Worm (Caenorhabditis elegans) whole organism, L4 larva: ENCODE data around the gene gut-2.

Source experiments
- D1046.2 ChIP-seq: fragments of 200-800 bp; sonication (Bioruptor generic); IDR thresholded peaks from 2 replicates; pipeline ENCODE4 v1.3.6; 2022; ENCODE audit warnings: missing genetic modification characterization, missing compliant biosample characterization
- F10B5.3 ChIP-seq: sonication (generic microtip); optimal IDR thresholded peaks from 2 replicates; lab custom pipeline; 2016; ENCODE audit warnings: mild to moderate bottlenecking, missing genetic modification characterization, missing compliant biosample characterization
- F26F4.8 ChIP-seq: fragments of 200-800 bp; sonication (Bioruptor generic); conservative IDR thresholded peaks from 2 replicates; pipeline ENCODE4 v1.3.6; 2022; ENCODE audit warnings: missing genetic modification characterization, missing compliant biosample characterization
- F44E2.7 ChIP-seq: fragments of 200-800 bp; sonication (Bioruptor generic); IDR thresholded peaks from 2 replicates; pipeline ENCODE4 v2.1.2; 2022; ENCODE audit warnings: missing genetic modification characterization, missing compliant biosample characterization
- Y75B8A.6 ChIP-seq: fragments of 200-800 bp; sonication (Bioruptor generic); IDR thresholded peaks from 2 replicates; pipeline ENCODE4 v1.3.6; 2022; ENCODE audit warnings: missing genetic modification reagents, missing genetic modification characterization, missing compliant biosample characterization
- ZK546.5 ChIP-seq, 2 experiments: sonication (generic microtip); optimal IDR thresholded peaks; 2 replicates each; lab custom pipeline; 2017; ENCODE audit warnings: missing biosample characterization in 2 of 2, missing genetic modification characterization in 2 of 2
- aly-2 ChIP-seq: sonication (generic microtip); optimal IDR thresholded peaks from 2 replicates; lab custom pipeline; 2018; ENCODE audit warnings: missing biosample characterization, missing genetic modification characterization
- ama-1 ChIP-seq: fragments of 150-350 bp; optimal IDR thresholded peaks from 2 replicates; lab custom pipeline; 2014; ENCODE audit warnings: inconsistent platforms, mixed read lengths
- ceh-28 ChIP-seq: fragments of 150-350 bp; optimal IDR thresholded peaks from 2 replicates; lab custom pipeline; 2014; ENCODE audit warnings: missing biosample characterization, missing genetic modification reagents, missing genetic modification characterization
- ceh-32 ChIP-seq: sonication (generic microtip); optimal IDR thresholded peaks from 2 replicates; lab custom pipeline; 2016; ENCODE audit warnings: mild to moderate bottlenecking, missing genetic modification characterization, missing compliant biosample characterization; ENCODE audit not compliant: poor library complexity
- ceh-44 ChIP-seq: fragments of 200-800 bp; sonication (Bioruptor generic); IDR thresholded peaks from 2 replicates; pipeline ENCODE4 v1.3.6; 2022; ENCODE audit warnings: missing genetic modification reagents, missing genetic modification characterization, missing compliant biosample characterization
- cey-2 ChIP-seq: sonication (generic microtip); optimal IDR thresholded peaks from 3 replicates; lab custom pipeline; 2017; ENCODE audit warnings: missing genetic modification characterization, mild to moderate bottlenecking, missing compliant biosample characterization, antibody characterized with exemption, borderline replicate concordance; ENCODE audit not compliant: insufficient read depth
- ctbp-1 ChIP-seq: fragments of 200-800 bp; sonication (Bioruptor generic); IDR thresholded peaks from 2 replicates; pipeline ENCODE4 v1.3.6; 2022; ENCODE audit warnings: missing genetic modification reagents, missing genetic modification characterization, missing compliant biosample characterization
- daf-19 ChIP-seq: fragments of 200-800 bp; sonication (Bioruptor generic); conservative IDR thresholded peaks from 2 replicates; pipeline ENCODE4 v1.3.6; 2022; ENCODE audit warnings: missing genetic modification characterization, missing compliant biosample characterization
- dmd-6 ChIP-seq: fragments of 200-800 bp; sonication (Bioruptor generic); IDR thresholded peaks from 2 replicates; pipeline ENCODE4 v1.3.6; 2022; ENCODE audit warnings: missing genetic modification reagents, missing genetic modification characterization, missing compliant biosample characterization
- dmd-9 ChIP-seq: fragments of 200-800 bp; sonication (Bioruptor generic); IDR thresholded peaks from 2 replicates; pipeline ENCODE4 v1.3.6; 2022; ENCODE audit warnings: missing genetic modification reagents, missing genetic modification characterization, missing compliant biosample characterization
- duxl-1 ChIP-seq: sonication (generic microtip); optimal IDR thresholded peaks from 2 replicates; lab custom pipeline; 2016; ENCODE audit warnings: mild to moderate bottlenecking, missing genetic modification characterization, moderate library complexity, missing compliant biosample characterization; ENCODE audit not compliant: poor library complexity
- egl-27 ChIP-seq: sonication (generic microtip); optimal IDR thresholded peaks from 3 replicates; lab custom pipeline; 2017; ENCODE audit warnings: missing biosample characterization, missing genetic modification reagents, missing genetic modification characterization
- hif-1 ChIP-seq, 2 experiments: sonication (generic microtip); optimal IDR thresholded peaks; 2 replicates each; lab custom pipeline; 2016 to 2017; ENCODE audit warnings: missing compliant biosample characterization in 2 of 2, missing genetic modification characterization in 2 of 2, missing genetic modification reagents in 2 of 2, missing genotype in 2 of 2, mild to moderate bottlenecking in 1 of 2
- hlh-30 ChIP-seq: sonication (generic microtip); optimal IDR thresholded peaks from 2 replicates; lab custom pipeline; 2017; ENCODE audit warnings: antibody characterized with exemption, mild to moderate bottlenecking, missing genetic modification characterization, missing compliant biosample characterization; ENCODE audit not compliant: insufficient read depth
- hmg-1.1 ChIP-seq: fragments of 200-800 bp; sonication (Bioruptor generic); IDR thresholded peaks from 2 replicates; pipeline ENCODE4 v1.3.6; 2022; ENCODE audit warnings: missing genetic modification reagents, missing genetic modification characterization, missing compliant biosample characterization
- lim-7 ChIP-seq: fragments of 200-800 bp; sonication (Bioruptor generic); IDR thresholded peaks from 2 replicates; pipeline ENCODE4 v1.3.6; 2022; ENCODE audit warnings: missing genetic modification characterization, missing compliant biosample characterization
- lin-38 ChIP-seq: fragments of 200-800 bp; sonication (Bioruptor generic); IDR thresholded peaks from 2 replicates; pipeline ENCODE4 v1.3.6; 2022; ENCODE audit warnings: missing genetic modification reagents, missing genetic modification characterization, missing compliant biosample characterization
- lin-39 ChIP-seq: fragments of 150-350 bp; optimal IDR thresholded peaks from 2 replicates; lab custom pipeline; 2014; ENCODE audit warnings: missing biosample characterization, missing genetic modification reagents, missing genetic modification characterization
- madf-9 ChIP-seq: fragments of 200-800 bp; sonication (Bioruptor generic); conservative IDR thresholded peaks from 2 replicates; pipeline ENCODE4 v1.3.6; 2022; ENCODE audit warnings: missing genetic modification reagents, missing genetic modification characterization, missing compliant biosample characterization
- mdl-1 ChIP-seq, 2 experiments: fragments of 150-350 bp in 1 of 2; sonication (generic microtip) in 1 of 2; optimal IDR thresholded peaks; 2 replicates each; lab custom pipeline; 2014 to 2017; ENCODE audit warnings: missing biosample characterization in 2 of 2, missing genetic modification characterization in 2 of 2
- mdt-29 ChIP-seq: fragments of 200-800 bp; sonication (Bioruptor generic); IDR thresholded peaks from 2 replicates; pipeline ENCODE4 v1.3.6; 2022; ENCODE audit warnings: missing genetic modification reagents, missing genetic modification characterization, missing compliant biosample characterization
- mxl-2 ChIP-seq: fragments of 200-800 bp; sonication (Bioruptor generic); conservative IDR thresholded peaks from 2 replicates; pipeline ENCODE4 v1.3.6; 2022; ENCODE audit warnings: missing genetic modification reagents, missing genetic modification characterization, missing compliant biosample characterization
- mxl-3 ChIP-seq: fragments of 200-800 bp; sonication (Bioruptor generic); optimal IDR thresholded peaks from 2 replicates; lab custom pipeline; 2018; ENCODE audit warnings: mild to moderate bottlenecking, missing genetic modification characterization, missing compliant biosample characterization
- nhr-102 ChIP-seq: sonication (generic microtip); optimal IDR thresholded peaks from 2 replicates; lab custom pipeline; 2016; ENCODE audit warnings: mild to moderate bottlenecking, missing genetic modification characterization, moderate library complexity, missing compliant biosample characterization
- nhr-11 ChIP-seq: fragments of 150-350 bp; optimal IDR thresholded peaks from 2 replicates; lab custom pipeline; 2014; ENCODE audit warnings: missing biosample characterization, missing genetic modification characterization
- nhr-237 ChIP-seq: sonication (generic microtip); optimal IDR thresholded peaks from 2 replicates; lab custom pipeline; 2017; ENCODE audit warnings: missing biosample characterization, missing genetic modification characterization
- nhr-76 ChIP-seq: fragments of 150-350 bp; optimal IDR thresholded peaks from 2 replicates; lab custom pipeline; 2014; ENCODE audit warnings: missing biosample characterization, missing genetic modification characterization
- php-3 ChIP-seq: fragments of 200-800 bp; sonication (Bioruptor generic); IDR thresholded peaks from 2 replicates; pipeline ENCODE4 v1.3.6; 2022; ENCODE audit warnings: missing genetic modification reagents, missing genetic modification characterization, missing compliant biosample characterization
- pqm-1 ChIP-seq: sonication (generic microtip); optimal IDR thresholded peaks from 2 replicates; lab custom pipeline; 2017; ENCODE audit warnings: missing biosample characterization, missing genetic modification characterization
- rbr-2 ChIP-seq: sonication (generic microtip); optimal IDR thresholded peaks from 2 replicates; lab custom pipeline; 2016; ENCODE audit warnings: missing genotype, missing genetic modification characterization, missing compliant biosample characterization
- set-16 ChIP-seq: fragments of 200-800 bp; sonication (Bioruptor generic); IDR thresholded peaks from 2 replicates; pipeline ENCODE4 v1.3.6; 2022; ENCODE audit warnings: missing genetic modification reagents, missing genetic modification characterization, missing compliant biosample characterization
- skn-1 ChIP-seq: fragments of 150-350 bp; optimal IDR thresholded peaks from 2 replicates; lab custom pipeline; 2014; ENCODE audit warnings: missing biosample characterization, missing genetic modification characterization
- snpc-1.2 ChIP-seq: fragments of 200-800 bp; sonication (Bioruptor generic); IDR thresholded peaks from 2 replicates; pipeline ENCODE4 v1.3.6; 2022; ENCODE audit warnings: missing genetic modification reagents, missing genetic modification characterization, missing compliant biosample characterization
- tag-97 ChIP-seq: fragments of 200-800 bp; sonication (Bioruptor generic); IDR thresholded peaks from 2 replicates; pipeline ENCODE4 v1.3.6; 2022; ENCODE audit warnings: missing genetic modification characterization, missing compliant biosample characterization
- tra-1 ChIP-seq: fragments of 200-800 bp; sonication (Bioruptor generic); IDR thresholded peaks from 2 replicates; pipeline ENCODE4 v1.3.6; 2022; ENCODE audit warnings: missing genetic modification reagents, missing genetic modification characterization, missing compliant biosample characterization
- unc-130 ChIP-seq: sonication (generic microtip); optimal IDR thresholded peaks from 2 replicates; lab custom pipeline; 2016; ENCODE audit warnings: missing genetic modification reagents, missing genetic modification characterization, missing compliant biosample characterization
- unc-39 ChIP-seq: sonication (generic microtip); optimal IDR thresholded peaks from 2 replicates; lab custom pipeline; 2017; ENCODE audit warnings: missing biosample characterization, missing genetic modification characterization
- zfp-2 ChIP-seq: sonication (generic microtip); optimal IDR thresholded peaks from 2 replicates; lab custom pipeline; 2016; ENCODE audit warnings: mild to moderate bottlenecking, missing genetic modification characterization, missing compliant biosample characterization
- ztf-7 ChIP-seq: fragments of 150-350 bp; optimal IDR thresholded peaks from 2 replicates; lab custom pipeline; 2014; ENCODE audit warnings: missing biosample characterization, missing genetic modification characterization

The gut-2 gene

ce11 chrV:13479766-13480165 is 17.7 kb upstream of the gut-2 start, which contains the start of gene T10G3.2:
Gene T10G3.2 (minus strand): TSS chrV:13479866.
- TF ChIP-seq mdt-29 (GFP tag; lab: Robert Waterston, UW) (no peak), mdl-1 (tag; optimal IDR thresholded peaks at IDR 0.05; lab: Kevin White, UChicago) (no peak), egl-27 (tag; lab: Kevin White, UChicago) (no peak), ztf-7 (no peak), skn-1 (tag; lab: Kevin White, UChicago) (no peak), hmg-1.1 (GFP tag; lab: Robert Waterston, UW) (no peak), zfp-2 (no peak), mxl-3 (GFP tag; lab: Kevin White, UChicago) (no peak), nhr-76 (no peak), F10B5.3 (no peak), nhr-11 (tag; lab: Kevin White, UChicago) (no peak), hif-1 (tag; optimal IDR thresholded peaks at IDR 0.05; lab: Kevin White, UChicago) (no peak), tag-97 (GFP tag; lab: Robert Waterston, UW) (no peak), tra-1 (GFP tag; lab: Robert Waterston, UW) (no peak), ama-1 (lab: Kevin White, UChicago) (no peak), ceh-28 (no peak), duxl-1 (tag; lab: Kevin White, UChicago) (no peak), snpc-1.2 (GFP tag; lab: Robert Waterston, UW) (no peak), pqm-1 (tag; lab: Kevin White, UChicago) (no peak), lin-39 (tag; lab: Kevin White, UChicago) (no peak)
- TF ChIP-seq, all 104 proteins: peak for 0

DNA sequence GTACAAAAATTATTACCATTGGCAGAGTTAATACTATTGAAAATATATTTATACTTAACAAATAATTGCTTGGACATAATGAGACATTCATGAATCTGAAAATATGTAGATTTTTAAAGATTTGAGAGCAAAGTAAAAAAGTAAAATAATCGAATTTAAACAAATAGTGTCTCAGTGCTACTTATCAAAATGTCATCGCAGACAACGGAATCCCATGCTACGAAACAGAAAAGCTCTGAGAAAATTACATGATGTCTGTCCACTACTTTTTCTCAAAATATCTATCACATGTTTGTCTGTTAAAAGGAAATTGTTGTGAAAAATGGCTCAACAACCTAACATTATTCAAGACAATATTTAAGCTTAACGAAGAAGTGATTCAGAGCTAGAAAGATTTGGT is 13.2 kb upstream of the gut-2 start, which contains the start of gene T10G3.4:
TSS of gene T10G3.4 (minus strand) at position 101 of the 400 bp plus-strand sequence.
- TF ChIP-seq nhr-237 (tag; lab: Kevin White, UChicago) (no peak), cey-2 (tag; lab: Kevin White, UChicago) (no peak), madf-9 (GFP tag; lab: Robert Waterston, UW) (no peak), unc-130 (GFP tag; lab: Kevin White, UChicago) (no peak), rbr-2 (no peak), ceh-44 (GFP tag; lab: Robert Waterston, UW) (no peak), unc-39 (no peak), F44E2.7 (no peak), lim-7 (GFP tag; lab: Robert Waterston, UW) (no peak), lin-38 (GFP tag; lab: Robert Waterston, UW) (no peak), set-16 (GFP tag; lab: Robert Waterston, UW) (no peak), dmd-9 (no peak), daf-19 (GFP tag; lab: Robert Waterston, UW) (no peak), ZK546.5 (tag; optimal IDR thresholded peaks at IDR 0.05; lab: Kevin White, UChicago) (no peak)

DNA sequence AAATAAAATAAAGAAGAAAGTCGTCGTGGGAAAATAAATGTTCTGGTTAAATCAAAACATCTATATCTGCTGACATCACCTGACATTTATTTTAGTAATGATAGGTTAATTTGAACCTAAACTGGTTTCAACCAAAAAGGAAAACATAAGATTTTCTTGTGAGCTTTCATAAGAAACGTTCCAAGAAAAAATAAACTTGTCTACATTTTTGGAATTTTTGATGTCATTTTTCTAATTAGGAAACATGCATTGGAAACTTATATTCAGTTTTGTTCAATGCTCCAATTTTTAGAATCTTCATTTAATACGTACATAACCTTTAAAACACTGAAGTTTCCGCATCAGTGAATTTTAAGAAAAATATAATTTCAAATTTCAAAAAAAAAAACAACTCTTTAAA is 11.8 kb upstream of the gut-2 start:
- TF ChIP-seq mxl-2 (no peak), php-3 (GFP tag; lab: Robert Waterston, UW) (no peak), F26F4.8 (GFP tag; lab: Robert Waterston, UW) (no peak), nhr-76 (no peak), dmd-6 (GFP tag; lab: Robert Waterston, UW) (no peak), D1046.2 (no peak), Y75B8A.6 (GFP tag; lab: Robert Waterston, UW) (no peak), aly-2 (no peak), unc-39 (no peak), ceh-32 (tag; lab: Kevin White, UChicago) (no peak), ctbp-1 (GFP tag; lab: Robert Waterston, UW) (no peak), F44E2.7 (no peak), nhr-102 (tag; lab: Kevin White, UChicago) (no peak), hlh-30 (tag; lab: Kevin White, UChicago) (no peak), lim-7 (GFP tag; lab: Robert Waterston, UW) (no peak)
- TF ChIP-seq, all 104 proteins: peak for 0
